Worm (Caenorhabditis elegans): ENCODE measurements around the gene Y38E10A.22.

ce11 chrII:12691351-12691750 is 13.7 kb upstream of the Y38E10A.22 start:
- TF ChIP-seq ama-1 (optimal IDR thresholded peaks at IDR 0.05) = no peak
- TF ChIP-seq flt-1 (GFP tag; IDR thresholded peaks at IDR 0.05) = no peak
- TF ChIP-seq scrt-1 (GFP tag; IDR thresholded peaks at IDR 0.05) = no peak
- no peak for TF ChIP-seq aly-1 (tag; optimal IDR thresholded peaks at IDR 0.05)
- no peak for TF ChIP-seq hnd-1 (tag; optimal IDR thresholded peaks at IDR 0.05)

Data from whole organism, early embryonic.